Worm (Caenorhabditis elegans) whole organism, L4 larva: ENCODE measurements around the gene tofu-2.

Experiments used
- F10B5.3 ChIP-seq: sonication (generic microtip); optimal IDR thresholded peaks from 2 replicates; lab custom pipeline; 2016; ENCODE audit warnings: mild to moderate bottlenecking, missing genetic modification characterization, missing compliant biosample characterization
- F49E8.2 ChIP-seq: sonication (generic microtip); optimal IDR thresholded peaks from 2 replicates; lab custom pipeline; 2016; ENCODE audit warnings: missing compliant biosample characterization, mild to moderate bottlenecking, missing genetic modification characterization, borderline replicate concordance
- R02D3.7 ChIP-seq: fragments of 150-350 bp; sonication (generic microtip); optimal IDR thresholded peaks from 3 replicates; lab custom pipeline; 2014; ENCODE audit warnings: missing biosample characterization, missing genetic modification characterization
- T20F7.1 ChIP-seq: fragments of 200-800 bp; sonication (Bioruptor generic); optimal IDR thresholded peaks from 2 replicates; lab custom pipeline; 2018; ENCODE audit warnings: mild to moderate bottlenecking, missing genetic modification characterization, missing compliant biosample characterization
- Y105C5A.15 ChIP-seq: fragments of 200-800 bp; sonication (Bioruptor generic); IDR thresholded peaks from 2 replicates; pipeline ENCODE4 v1.3.6; 2022; ENCODE audit warnings: missing genetic modification characterization, missing compliant biosample characterization
- Y5F2A.4 ChIP-seq: fragments of 200-800 bp; sonication (Bioruptor generic); optimal IDR thresholded peaks from 2 replicates; lab custom pipeline; 2018; ENCODE audit warnings: mild to moderate bottlenecking, missing genetic modification characterization, missing compliant biosample characterization
- ZK546.5 ChIP-seq, 2 experiments: sonication (generic microtip); optimal IDR thresholded peaks; 2 replicates each; lab custom pipeline; 2017; ENCODE audit warnings: missing biosample characterization in 2 of 2, missing genetic modification characterization in 2 of 2
- ceh-28 ChIP-seq: fragments of 150-350 bp; optimal IDR thresholded peaks from 2 replicates; lab custom pipeline; 2014; ENCODE audit warnings: missing biosample characterization, missing genetic modification reagents, missing genetic modification characterization
- ceh-32 ChIP-seq: sonication (generic microtip); optimal IDR thresholded peaks from 2 replicates; lab custom pipeline; 2016; ENCODE audit warnings: mild to moderate bottlenecking, missing genetic modification characterization, missing compliant biosample characterization; ENCODE audit not compliant: poor library complexity
- ceh-44 ChIP-seq: fragments of 200-800 bp; sonication (Bioruptor generic); IDR thresholded peaks from 2 replicates; pipeline ENCODE4 v1.3.6; 2022; ENCODE audit warnings: missing genetic modification reagents, missing genetic modification characterization, missing compliant biosample characterization
- ces-1 ChIP-seq: fragments of 150-350 bp; sonication (generic microtip); optimal IDR thresholded peaks from 4 replicates; lab custom pipeline; 2014; ENCODE audit warnings: missing biosample characterization, missing genetic modification reagents, missing genetic modification characterization
- daf-19 ChIP-seq: fragments of 200-800 bp; sonication (Bioruptor generic); conservative IDR thresholded peaks from 2 replicates; pipeline ENCODE4 v1.3.6; 2022; ENCODE audit warnings: missing genetic modification characterization, missing compliant biosample characterization
- dmd-6 ChIP-seq: fragments of 200-800 bp; sonication (Bioruptor generic); IDR thresholded peaks from 2 replicates; pipeline ENCODE4 v1.3.6; 2022; ENCODE audit warnings: missing genetic modification reagents, missing genetic modification characterization, missing compliant biosample characterization
- duxl-1 ChIP-seq: sonication (generic microtip); optimal IDR thresholded peaks from 2 replicates; lab custom pipeline; 2016; ENCODE audit warnings: mild to moderate bottlenecking, missing genetic modification characterization, moderate library complexity, missing compliant biosample characterization; ENCODE audit not compliant: poor library complexity
- egl-27 ChIP-seq: sonication (generic microtip); optimal IDR thresholded peaks from 3 replicates; lab custom pipeline; 2017; ENCODE audit warnings: missing biosample characterization, missing genetic modification reagents, missing genetic modification characterization
- lim-7 ChIP-seq: fragments of 200-800 bp; sonication (Bioruptor generic); IDR thresholded peaks from 2 replicates; pipeline ENCODE4 v1.3.6; 2022; ENCODE audit warnings: missing genetic modification characterization, missing compliant biosample characterization
- lin-1 ChIP-seq: fragments of 200-800 bp; sonication (Bioruptor generic); IDR thresholded peaks from 2 replicates; pipeline ENCODE4 v1.3.6; 2022; ENCODE audit warnings: missing genetic modification reagents, missing genetic modification characterization, missing compliant biosample characterization
- lin-39 ChIP-seq: fragments of 150-350 bp; optimal IDR thresholded peaks from 2 replicates; lab custom pipeline; 2014; ENCODE audit warnings: missing biosample characterization, missing genetic modification reagents, missing genetic modification characterization
- lsy-2 ChIP-seq, 2 experiments: fragments of 150-350 bp in 1 of 2; sonication (generic microtip) in 1 of 2; optimal IDR thresholded peaks; 2 replicates each; lab custom pipeline; 2014 to 2017; ENCODE audit warnings: missing biosample characterization in 2 of 2, missing genetic modification characterization in 2 of 2
- madf-9 ChIP-seq: fragments of 200-800 bp; sonication (Bioruptor generic); conservative IDR thresholded peaks from 2 replicates; pipeline ENCODE4 v1.3.6; 2022; ENCODE audit warnings: missing genetic modification reagents, missing genetic modification characterization, missing compliant biosample characterization
- mdl-1 ChIP-seq, 2 experiments: fragments of 150-350 bp in 1 of 2; sonication (generic microtip) in 1 of 2; optimal IDR thresholded peaks; 2 replicates each; lab custom pipeline; 2014 to 2017; ENCODE audit warnings: missing biosample characterization in 2 of 2, missing genetic modification characterization in 2 of 2
- mes-2 ChIP-seq: sonication (generic microtip); optimal IDR thresholded peaks from 2 replicates; lab custom pipeline; 2016; ENCODE audit warnings: missing genotype, mild to moderate bottlenecking, missing genetic modification characterization, missing compliant biosample characterization; ENCODE audit not compliant: poor library complexity, severe bottlenecking
- mxl-2 ChIP-seq: fragments of 200-800 bp; sonication (Bioruptor generic); conservative IDR thresholded peaks from 2 replicates; pipeline ENCODE4 v1.3.6; 2022; ENCODE audit warnings: missing genetic modification reagents, missing genetic modification characterization, missing compliant biosample characterization
- nhr-25 ChIP-seq: sonication (generic microtip); optimal IDR thresholded peaks from 2 replicates; lab custom pipeline; 2017; ENCODE audit warnings: missing genetic modification characterization, mild to moderate bottlenecking, missing compliant biosample characterization, antibody characterized with exemption, moderate library complexity, borderline replicate concordance; ENCODE audit not compliant: insufficient read depth
- nhr-28 ChIP-seq: fragments of 150-350 bp; optimal IDR thresholded peaks from 2 replicates; lab custom pipeline; 2014; ENCODE audit warnings: missing biosample characterization, missing genetic modification characterization
- nhr-77 ChIP-seq: fragments of 150-350 bp; optimal IDR thresholded peaks from 2 replicates; lab custom pipeline; 2014; ENCODE audit warnings: missing biosample characterization, missing genetic modification characterization
- php-3 ChIP-seq: fragments of 200-800 bp; sonication (Bioruptor generic); IDR thresholded peaks from 2 replicates; pipeline ENCODE4 v1.3.6; 2022; ENCODE audit warnings: missing genetic modification reagents, missing genetic modification characterization, missing compliant biosample characterization
- pqm-1 ChIP-seq: sonication (generic microtip); optimal IDR thresholded peaks from 2 replicates; lab custom pipeline; 2017; ENCODE audit warnings: missing biosample characterization, missing genetic modification characterization
- tag-97 ChIP-seq: fragments of 200-800 bp; sonication (Bioruptor generic); IDR thresholded peaks from 2 replicates; pipeline ENCODE4 v1.3.6; 2022; ENCODE audit warnings: missing genetic modification characterization, missing compliant biosample characterization
- tra-1 ChIP-seq: fragments of 200-800 bp; sonication (Bioruptor generic); IDR thresholded peaks from 2 replicates; pipeline ENCODE4 v1.3.6; 2022; ENCODE audit warnings: missing genetic modification reagents, missing genetic modification characterization, missing compliant biosample characterization
- unc-62 ChIP-seq, 3 experiments: fragments of 150-350 bp in 1 of 3; sonication (generic microtip); optimal IDR thresholded peaks in 2 of 3; peaks in 1 of 3; 1 replicate in 1 of 3; 2 replicates in 2 of 3; lab custom pipeline; 2014 to 2017; ENCODE audit warnings: missing biosample characterization in 3 of 3, missing genetic modification characterization in 3 of 3, missing genetic modification reagents in 3 of 3, missing genotype in 1 of 3
- zfp-2 ChIP-seq: sonication (generic microtip); optimal IDR thresholded peaks from 2 replicates; lab custom pipeline; 2016; ENCODE audit warnings: mild to moderate bottlenecking, missing genetic modification characterization, missing compliant biosample characterization
- zip-2 ChIP-seq: fragments of 150-350 bp; optimal IDR thresholded peaks from 2 replicates; lab custom pipeline; 2014; ENCODE audit warnings: missing biosample characterization, missing genetic modification characterization
- ztf-11 ChIP-seq: fragments of 150-350 bp; optimal IDR thresholded peaks from 2 replicates; lab custom pipeline; 2014; ENCODE audit warnings: missing biosample characterization, missing genetic modification characterization
- ztf-7 ChIP-seq: fragments of 150-350 bp; optimal IDR thresholded peaks from 2 replicates; lab custom pipeline; 2014; ENCODE audit warnings: missing biosample characterization, missing genetic modification characterization

The tofu-2 gene

ce11 chrV:7015872-7016271 is 35.2 kb downstream of the tofu-2 start, which contains the start of gene C33G8.13:
Gene C33G8.13, minus strand, starts transcription at chrV:7015972.
- TF ChIP-seq F49E8.2 (tag; lab: Kevin White, UChicago) (no peak), pqm-1 (tag; lab: Kevin White, UChicago) (no peak)
- TF ChIP-seq, all 104 proteins: peak for 0

ce11 chrV:7012617-7013016 is 38.4 kb downstream of the tofu-2 start, which contains the start of gene srw-127:
Gene srw-127, plus strand, starts transcription at chrV:7012917.
- TF ChIP-seq lin-39 (tag; lab: Kevin White, UChicago) (no peak), daf-19 (GFP tag; lab: Robert Waterston, UW) (no peak), unc-62 (GFP tag; optimal IDR thresholded peaks at IDR 0.05 in 1 of 2; lab: Kevin White, UChicago) (no peak), unc-62 (tag; optimal IDR thresholded peaks at IDR 0.05; lab: Kevin White, UChicago) (no peak), nhr-28 (tag; lab: Kevin White, UChicago) (no peak)

ce11 chrV:7009461-7009860 is 41.6 kb downstream of the tofu-2 start, which contains the start of gene C33G8.2:
Gene C33G8.2, plus strand, starts transcription at chrV:7009761.
- TF ChIP-seq unc-62 (GFP tag; optimal IDR thresholded peaks at IDR 0.05 in 1 of 2; lab: Kevin White, UChicago) (no peak), unc-62 (tag; optimal IDR thresholded peaks at IDR 0.05; lab: Kevin White, UChicago) (no peak), F10B5.3 (tag; lab: Kevin White, UChicago) (no peak), mxl-2 (GFP tag; lab: Robert Waterston, UW) (no peak), duxl-1 (tag; lab: Kevin White, UChicago) (no peak), ztf-7 (tag; lab: Kevin White, UChicago) (no peak), tag-97 (GFP tag; lab: Robert Waterston, UW) (no peak), T20F7.1 (GFP tag; lab: Kevin White, UChicago) (no peak), ceh-28 (tag; lab: Kevin White, UChicago) (no peak), nhr-25 (tag; lab: Kevin White, UChicago) (no peak)

ce11 chrV:7007307-7007706 is 43.7 kb downstream of the tofu-2 start, which contains the start of gene drd-10:
Gene drd-10, plus strand, starts transcription at chrV:7007607.
- TF ChIP-seq ztf-11 (tag; lab: Kevin White, UChicago) (no peak), Y5F2A.4 (no peak), madf-9 (GFP tag; lab: Robert Waterston, UW) (no peak), lin-1 (GFP tag; lab: Robert Waterston, UW) (no peak), dmd-6 (GFP tag; lab: Robert Waterston, UW) (no peak), tag-97 (GFP tag; lab: Robert Waterston, UW) (no peak), R02D3.7 (tag; lab: Kevin White, UChicago) (no peak), mdl-1 (tag; optimal IDR thresholded peaks at IDR 0.05; lab: Kevin White, UChicago) (no peak), mes-2 (no peak)

ce11 chrV:7005964-7006363 is 45.1 kb downstream of the tofu-2 start, which contains the start of gene spig-10:
Gene spig-10, plus strand, starts transcription at chrV:7006264.
- TF ChIP-seq php-3 (GFP tag; lab: Robert Waterston, UW) (no peak), unc-62 (GFP tag; optimal IDR thresholded peaks at IDR 0.05 in 1 of 2; lab: Kevin White, UChicago) (peak in 1 of 2 experiments; percentile 81), unc-62 (tag; optimal IDR thresholded peaks at IDR 0.05; lab: Kevin White, UChicago) (no peak)

- no peak for TF ChIP-seq lim-7 (GFP tag; lab: Robert Waterston, UW)
- no peak for TF ChIP-seq Y105C5A.15
- no peak for TF ChIP-seq ceh-32 (tag; lab: Kevin White, UChicago)
- TF ChIP-seq zip-2: no peak
- TF ChIP-seq nhr-77 (tag; lab: Kevin White, UChicago): no peak
- TF ChIP-seq ceh-44: no peak
- no peak for TF ChIP-seq ZK546.5 (tag; optimal IDR thresholded peaks at IDR 0.05; lab: Kevin White, UChicago)
- TF ChIP-seq zfp-2 (tag; lab: Kevin White, UChicago): no peak
- no peak for TF ChIP-seq ces-1 (GFP tag; lab: Kevin White, UChicago)
- TF ChIP-seq egl-27 (tag; lab: Kevin White, UChicago): no peak
- no peak for TF ChIP-seq lsy-2 (tag; optimal IDR thresholded peaks at IDR 0.05; lab: Kevin White, UChicago)
- TF ChIP-seq tra-1: no peak
Observed at ce11 chrV:7003850-7004249, 47.2 kb downstream of the tofu-2 start, which contains the start of gene srab-4. Gene srab-4, plus strand, starts transcription at chrV:7004150.
